Worm (Caenorhabditis elegans): ENCODE data around the gene C24A8.5.

DNA sequence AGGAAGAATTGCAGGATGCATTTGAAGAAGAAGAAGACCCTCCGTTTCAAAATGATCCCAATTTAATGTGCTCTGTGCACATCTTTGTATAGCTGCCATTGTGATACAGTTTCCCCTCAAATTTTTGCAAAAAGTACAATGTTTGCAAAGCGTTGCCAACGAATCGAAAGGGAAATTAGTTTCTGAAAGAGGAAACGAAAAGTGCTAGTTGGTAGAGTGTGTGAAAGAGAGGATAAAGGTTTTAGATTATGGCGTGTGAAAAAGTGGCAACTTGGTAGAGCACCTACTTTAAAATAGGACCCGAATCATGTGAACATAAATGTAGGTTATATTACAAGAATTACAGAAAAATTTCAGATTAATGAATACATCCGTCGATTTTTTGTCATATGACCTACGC is 17.0 kb downstream of the C24A8.5 start, which contains the start of gene C52B9.8:
- no peak for TF ChIP-seq snpc-4 (tag; optimal IDR thresholded peaks at IDR 0.05)
- TF ChIP-seq aly-2 (tag; optimal IDR thresholded peaks at IDR 0.05), result no peak
- TF ChIP-seq ama-1 (optimal IDR thresholded peaks at IDR 0.05), result no peak

Data from whole organism, L1 larva.